Fruit fly (Drosophila melanogaster) whole organism, adult: Measurements from ENCODE around the gene yellow-k.

Experiments used
- CG11617 ChIP-seq: fragments of 200-800 bp; sonication (Bioruptor generic); optimal IDR thresholded peaks from 2 replicates; lab custom pipeline; 2017; ENCODE audit warnings: mild to moderate bottlenecking, missing biosample characterization, missing genetic modification reagents, missing genetic modification characterization
- CG14711 ChIP-seq: fragments of 200-800 bp; sonication (Bioruptor generic); optimal IDR thresholded peaks from 2 replicates; lab custom pipeline; 2018; ENCODE audit warnings: missing biosample characterization, mild to moderate bottlenecking, missing genetic modification characterization, moderate library complexity
- CG1620 ChIP-seq: fragments of 200-800 bp; sonication (Bioruptor generic); optimal IDR thresholded peaks from 2 replicates; lab custom pipeline; 2016; ENCODE audit warnings: missing biosample characterization, missing genetic modification characterization
- Clk ChIP-seq: fragments of 200-800 bp; sonication (Bioruptor generic); optimal IDR thresholded peaks from 2 replicates; lab custom pipeline; 2017; ENCODE audit warnings: missing biosample characterization, missing genetic modification characterization
- kay ChIP-seq: fragments of 200-800 bp; sonication (Bioruptor generic); peaks from one replicate; lab custom pipeline; 2016; ENCODE audit warnings: missing biosample characterization, missing genetic modification characterization, borderline replicate concordance
- ovo ChIP-seq: fragments of 200-800 bp; sonication (Bioruptor generic); optimal IDR thresholded peaks from 2 replicates; lab custom pipeline; 2016; ENCODE audit warnings: missing biosample characterization, missing genetic modification characterization
- pad ChIP-seq: fragments of 200-800 bp; sonication (Bioruptor generic); optimal IDR thresholded peaks from 3 replicates; lab custom pipeline; 2017; ENCODE audit warnings: missing biosample characterization, missing genetic modification characterization, mild to moderate bottlenecking, moderate library complexity, missing genetic modification reagents
- toe ChIP-seq: fragments of 200-800 bp; sonication (Bioruptor generic); optimal IDR thresholded peaks from 2 replicates; lab custom pipeline; 2016; ENCODE audit warnings: missing biosample characterization, missing genetic modification characterization

DNA sequence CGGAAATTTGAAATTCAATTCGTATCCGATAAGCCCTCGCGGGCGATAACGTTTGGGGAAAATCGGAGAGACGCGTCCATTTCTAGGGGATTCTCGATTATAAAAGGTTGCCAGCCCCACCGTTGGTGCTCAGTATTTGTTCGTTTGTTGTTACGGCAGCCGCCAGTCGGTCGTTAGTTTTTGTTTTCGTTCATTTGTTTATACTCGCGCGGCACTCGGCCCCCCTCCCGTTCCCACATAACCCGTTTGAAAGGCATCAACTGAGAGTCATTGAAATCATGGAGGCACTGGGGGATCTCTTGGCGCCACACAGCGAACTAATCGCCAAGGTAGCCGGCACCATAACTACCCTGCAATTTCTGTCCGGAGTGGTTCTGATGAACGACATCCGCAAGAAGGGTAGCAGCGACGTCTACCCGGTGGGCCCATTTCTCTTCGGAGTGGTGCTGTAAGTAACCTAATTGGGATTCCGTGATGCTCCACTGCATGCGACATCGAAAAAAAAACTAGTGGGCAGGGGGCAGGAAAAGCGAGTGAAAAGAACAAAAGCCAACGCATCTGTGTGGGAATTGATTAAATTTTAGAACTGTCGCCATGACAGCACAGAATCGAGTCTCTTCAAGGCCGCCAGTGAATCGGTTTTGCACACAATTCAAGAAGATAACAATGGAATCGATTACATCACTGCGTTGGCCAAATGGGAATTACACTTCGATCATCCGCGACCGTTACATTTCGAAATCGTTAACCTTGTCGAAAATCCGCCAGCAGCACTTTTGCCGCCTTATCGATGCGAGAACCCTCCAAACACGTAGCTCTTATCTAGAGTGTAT lies 19.4 kb upstream of the yellow-k start, which contains the start of gene CG7272:
- TF ChIP-seq Clk (GFP tag; lab: Kevin White, UChicago) (no peak), kay (GFP tag; lab: Kevin White, UChicago) (no peak), CG1620 (GFP tag; lab: Kevin White, UChicago) (no peak), CG14711 (tag; lab: Kevin White, UChicago) (no peak), pad (GFP tag; lab: Kevin White, UChicago) (no peak), toe (GFP tag; lab: Kevin White, UChicago) (no peak), CG11617 (peak; percentile 16), ovo (no peak)
